Worm (Caenorhabditis elegans): ENCODE results near the gene C05C10.3.

- no peak for TF ChIP-seq aha-1 (tag)
- no peak for TF ChIP-seq ama-1 (optimal IDR thresholded peaks at IDR 0.05)
Measured at ce11 chrII:9970438-9971092, 33.9 kb upstream of the C05C10.3 start, which contains the start of gene R53.5.

Measured in whole organism, L4 larva.